Worm (Caenorhabditis elegans): ENCODE measurements around the gene E_BE45912.2.

Gene E_BE45912.2

DNA sequence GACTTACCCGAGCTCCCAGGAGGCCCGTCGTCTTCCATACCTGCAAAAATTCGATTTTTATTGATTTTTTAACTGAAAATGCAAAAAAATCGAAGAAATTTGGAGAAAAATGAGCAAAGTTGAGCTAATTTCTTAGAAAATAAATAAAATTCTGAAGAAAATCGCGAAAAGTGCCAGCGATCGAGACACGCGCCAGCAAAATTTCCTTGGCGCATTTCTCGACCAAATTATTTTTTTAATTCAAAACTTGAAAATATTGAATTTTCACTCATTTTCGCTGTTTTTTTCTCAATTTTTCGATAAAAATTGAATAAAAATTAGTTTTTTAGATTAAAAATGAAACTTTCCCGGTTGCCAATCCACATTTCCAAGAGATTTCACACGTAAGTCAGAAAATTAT is 6.3 kb upstream of the E_BE45912.2 start, which contains the start of the genes chin-1 and BE0003N10.1 (continued):
- peak; percentile 61 to 66 for TF ChIP-seq lin-35 (GFP tag; optimal IDR thresholded peaks at IDR 0.05)
- no peak for TF ChIP-seq ztf-4 (tag; optimal IDR thresholded peaks at IDR 0.05)
- no peak for TF ChIP-seq pqm-1 (tag; optimal IDR thresholded peaks at IDR 0.05)
- no peak for TF ChIP-seq zip-4 (GFP tag; optimal IDR thresholded peaks at IDR 0.05)

DNA sequence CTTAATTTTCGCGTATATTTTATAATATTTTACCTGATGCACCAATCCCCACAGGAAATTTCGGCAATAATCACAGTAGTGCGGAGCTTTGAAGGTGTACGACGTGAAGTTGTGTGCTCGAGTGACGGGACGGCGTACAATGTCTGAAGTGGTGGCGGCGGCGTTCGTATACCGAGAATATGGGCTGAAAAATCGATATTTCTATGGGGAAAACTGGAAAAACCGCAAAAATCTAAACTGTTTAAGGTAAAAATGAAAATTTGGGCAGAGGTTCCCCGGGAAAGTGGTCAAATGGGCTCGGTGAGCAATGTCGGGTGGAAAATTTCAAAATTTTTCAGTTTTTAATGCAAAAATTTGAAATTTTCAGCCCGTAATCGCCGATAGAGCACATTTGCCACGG is 4.0 kb upstream of the E_BE45912.2 start:
- TF ChIP-seq zag-1 (tag; optimal IDR thresholded peaks at IDR 0.05), result no peak
- TF ChIP-seq lin-14 (GFP tag; optimal IDR thresholded peaks at IDR 0.05), result no peak
- no peak for TF ChIP-seq efl-1 (optimal IDR thresholded peaks at IDR 0.05)
- peak in 1 of 2 experiments; percentile 88 for TF ChIP-seq efl-1 (GFP tag; optimal IDR thresholded peaks at IDR 0.05 in 1 of 2)
- no peak for TF ChIP-seq ceh-8 (GFP tag; optimal IDR thresholded peaks at IDR 0.05)
- no peak for TF ChIP-seq unc-30 (tag; optimal IDR thresholded peaks at IDR 0.05)

DNA sequence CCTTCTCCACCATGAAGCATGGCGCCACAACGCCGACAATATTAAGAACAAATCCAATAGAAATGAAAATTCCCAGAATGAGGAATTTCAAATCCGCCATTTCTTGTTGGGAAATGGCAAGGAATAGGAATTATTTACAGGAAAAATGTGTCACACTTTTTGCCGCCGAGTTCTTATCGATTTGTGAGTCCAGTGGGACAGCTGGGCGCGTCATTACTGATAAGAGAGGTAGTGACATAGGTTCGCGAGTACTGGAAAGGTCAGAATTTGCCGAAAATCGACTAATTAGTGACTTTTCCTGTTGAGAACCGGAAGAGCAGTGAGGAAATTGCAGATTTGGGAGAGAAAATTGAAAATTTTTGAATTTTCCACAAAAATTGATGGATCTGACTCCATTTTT is 2.7 kb downstream of the E_BE45912.2 start:
- peak in 1 of 2 experiments; percentile 0 for TF ChIP-seq lin-35 (GFP tag; optimal IDR thresholded peaks at IDR 0.05)
- no peak for TF ChIP-seq blmp-1 (tag; optimal IDR thresholded peaks at IDR 0.05)
- peak; percentile 42 for TF ChIP-seq elt-2 (tag; optimal IDR thresholded peaks at IDR 0.05)

DNA sequence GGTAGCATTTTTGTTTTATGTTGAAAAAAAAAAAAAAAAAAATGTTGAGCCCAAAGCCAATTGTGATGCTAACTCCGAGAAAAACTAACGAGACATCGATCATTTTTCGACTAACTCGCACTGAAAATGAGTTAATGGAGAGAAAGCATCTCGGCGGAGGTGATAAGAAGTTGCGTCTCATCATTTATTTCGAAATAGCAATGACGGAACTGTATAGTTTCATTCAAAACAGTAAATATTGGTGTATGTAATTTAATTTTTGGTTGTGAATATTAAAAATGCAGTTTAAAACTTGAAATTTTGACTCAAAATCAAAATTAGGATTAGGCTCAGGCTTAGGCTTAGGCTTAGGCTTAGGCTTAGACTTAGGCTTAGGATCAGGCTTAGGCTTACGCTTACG is 4.6 kb downstream of the E_BE45912.2 start, which contains the start of gene clc-25:
clc-25 (minus strand) TSS at position 101 of the 400 bp plus-strand sequence.
- TF ChIP-seq unc-62 (GFP tag; optimal IDR thresholded peaks at IDR 0.05), result no peak
- TF ChIP-seq sox-4 (tag; optimal IDR thresholded peaks at IDR 0.05), result no peak
- TF ChIP-seq nhr-90 (tag; optimal IDR thresholded peaks at IDR 0.05; ENCODE audit: poor library complexity), result no peak
- no peak for TF ChIP-seq isw-1 (GFP tag; IDR thresholded peaks at IDR 0.05)
- no peak for TF ChIP-seq snpc-4 (tag; optimal IDR thresholded peaks at IDR 0.05)
- TF ChIP-seq blmp-1 (tag; optimal IDR thresholded peaks at IDR 0.05), result no peak

DNA sequence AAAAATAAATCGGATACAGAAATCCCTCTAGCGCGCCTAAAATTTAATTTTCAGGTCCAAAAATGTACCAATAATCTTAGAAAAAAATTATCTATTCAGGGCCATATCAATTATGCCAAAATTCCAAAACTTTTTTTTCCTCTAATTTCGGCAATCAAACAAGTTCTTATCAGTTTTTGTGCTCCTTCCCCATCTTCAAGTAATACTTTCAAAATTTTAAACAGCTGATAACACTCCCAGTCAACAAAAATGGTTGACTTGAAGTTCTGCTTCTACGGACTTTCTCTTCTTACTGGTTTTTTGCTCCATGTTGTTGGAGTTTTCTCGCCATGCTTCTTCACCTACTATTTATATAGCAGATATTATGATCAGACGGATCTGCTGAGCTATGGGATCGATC is 10.2 kb downstream of the E_BE45912.2 start, which contains the start of gene clc-23:
clc-23 (plus strand) TSS at position 223 of the 400 bp plus-strand sequence.
- no peak for TF ChIP-seq dsc-1 (tag; optimal IDR thresholded peaks at IDR 0.05)
- TF ChIP-seq lin-15B (tag; optimal IDR thresholded peaks at IDR 0.05), result no peak
- TF ChIP-seq Y116A8C.19 (tag; optimal IDR thresholded peaks at IDR 0.05; ENCODE audit: borderline replicate concordance), result no peak
- TF ChIP-seq grh-1 (GFP tag; IDR thresholded peaks at IDR 0.05), result no peak
- no peak for TF ChIP-seq elt-2 (tag; optimal IDR thresholded peaks at IDR 0.05)
- TF ChIP-seq F16B12.6 (tag; optimal IDR thresholded peaks at IDR 0.05), result no peak
- TF ChIP-seq pax-3 (tag; optimal IDR thresholded peaks at IDR 0.05), result no peak
- TF ChIP-seq zag-1 (tag; optimal IDR thresholded peaks at IDR 0.05), result no peak
- TF ChIP-seq ama-1 (optimal IDR thresholded peaks at IDR 0.05), result no peak
- no peak for TF ChIP-seq jun-1 (tag; optimal IDR thresholded peaks at IDR 0.05)
- TF ChIP-seq mep-1 (tag; optimal IDR thresholded peaks at IDR 0.05), result no peak

DNA sequence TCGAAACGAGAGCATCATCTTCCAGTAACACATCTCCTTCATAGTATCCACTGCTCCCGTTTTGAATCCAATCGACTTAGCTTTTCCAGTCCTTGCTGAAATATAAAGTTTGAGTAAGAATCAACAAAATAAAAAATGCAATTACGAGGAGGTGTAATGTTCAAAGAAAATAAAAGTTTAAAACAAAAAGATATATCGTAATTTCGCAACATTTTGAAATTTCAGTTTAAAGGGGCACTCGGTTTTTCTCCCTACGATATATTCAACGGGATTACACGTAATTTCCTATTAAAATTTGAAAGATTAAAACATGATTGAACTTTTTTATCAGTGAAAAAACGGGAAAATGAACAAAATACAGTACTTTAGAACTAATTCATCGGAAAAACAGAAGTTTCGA is 14.8 kb downstream of the E_BE45912.2 start, which contains the start of gene Y34F4.3:
Y34F4.3 (minus strand) TSS at position 101 of the 400 bp plus-strand sequence.
- TF ChIP-seq rnt-1 (tag; optimal IDR thresholded peaks at IDR 0.05), result no peak

DNA sequence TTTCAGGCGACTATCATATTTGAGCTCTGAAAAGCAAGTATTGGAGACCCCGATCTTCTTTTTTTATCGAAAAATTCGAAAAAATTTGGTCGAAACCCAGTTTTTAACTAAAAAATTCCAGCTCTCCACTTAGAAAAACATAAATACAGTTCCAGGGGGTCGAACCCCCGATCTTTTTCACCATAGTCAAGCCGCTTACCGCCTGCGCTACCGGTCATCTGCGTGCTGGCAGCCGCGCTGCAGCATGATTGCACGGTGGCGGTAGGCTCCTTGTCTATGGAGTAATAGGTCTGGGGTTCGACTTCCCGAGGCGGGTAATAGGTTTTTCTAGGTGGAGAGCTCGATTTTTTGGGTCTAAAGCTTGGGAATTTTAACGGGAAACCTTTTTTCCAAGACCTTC is 21.1 kb downstream of the E_BE45912.2 start, which contains the start of gene clc-24:
clc-24 (plus strand) TSS at position 263 of the 400 bp plus-strand sequence.
- TF ChIP-seq isw-1 (GFP tag; IDR thresholded peaks at IDR 0.05), result no peak
- no peak for TF ChIP-seq unc-30 (tag; optimal IDR thresholded peaks at IDR 0.05)
- no peak for TF ChIP-seq tlp-1 (tag; optimal IDR thresholded peaks at IDR 0.05)
- no peak for TF ChIP-seq lsy-2 (tag; optimal IDR thresholded peaks at IDR 0.05)
- TF ChIP-seq fkh-10 (GFP tag; optimal IDR thresholded peaks at IDR 0.05), result no peak
- no peak for TF ChIP-seq elt-2 (tag; optimal IDR thresholded peaks at IDR 0.05)
- TF ChIP-seq hlh-17 (GFP tag; optimal IDR thresholded peaks at IDR 0.05; ENCODE audit: borderline replicate concordance), result no peak
- TF ChIP-seq efl-3 (GFP tag; optimal IDR thresholded peaks at IDR 0.05), result no peak
- no peak for TF ChIP-seq pax-3 (tag; optimal IDR thresholded peaks at IDR 0.05)
- TF ChIP-seq swsn-7 (tag; optimal IDR thresholded peaks at IDR 0.05), result no peak
- no peak for TF ChIP-seq C04F5.9 (tag; optimal IDR thresholded peaks at IDR 0.05)
- TF ChIP-seq nhr-76 (tag; optimal IDR thresholded peaks at IDR 0.05), result no peak

Measured in whole organism, L1 larva.